Worm (Caenorhabditis elegans): ENCODE data around the gene C07A9.12.

The C07A9.12 gene

DNA sequence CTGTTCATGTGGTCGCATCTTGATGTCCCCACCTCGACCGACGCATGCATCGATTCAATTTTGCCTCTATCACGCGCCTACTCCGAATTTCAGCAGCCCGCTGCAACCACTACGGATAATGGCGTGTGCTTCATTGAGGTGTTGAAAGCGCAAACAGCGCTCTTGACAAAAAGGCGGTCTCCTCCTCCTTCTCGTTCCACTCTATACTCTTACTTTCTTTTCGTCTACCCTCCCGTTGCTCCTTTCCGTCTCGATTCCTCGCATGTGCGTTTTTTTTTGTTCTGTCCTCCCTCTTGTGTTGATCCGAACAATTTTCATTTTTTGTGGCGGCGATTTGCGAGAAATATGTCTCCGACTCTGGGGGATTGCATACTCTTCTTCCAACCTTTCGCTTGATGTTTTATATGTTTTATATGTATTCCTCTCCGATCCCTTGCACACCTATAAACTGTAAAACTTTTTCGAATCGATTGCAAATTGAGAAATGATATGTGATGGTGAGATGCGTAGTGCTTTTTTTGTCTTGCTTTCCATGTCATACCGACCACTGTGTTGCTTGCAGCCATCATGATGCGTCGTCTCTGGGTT lies 24.6 kb downstream of the C07A9.12 start:
- peak; percentile 51 for TF ChIP-seq lin-14 (GFP tag; optimal IDR thresholded peaks at IDR 0.05)
- TF ChIP-seq ceh-82 (tag; optimal IDR thresholded peaks at IDR 0.05) = peak in 2 of 3 experiments; percentile 13 to 18
- no peak for TF ChIP-seq egl-13 (tag; optimal IDR thresholded peaks at IDR 0.05)
- peak; percentile 49 for TF ChIP-seq blmp-1 (tag; optimal IDR thresholded peaks at IDR 0.05)
- TF ChIP-seq fkh-8 (tag; optimal IDR thresholded peaks at IDR 0.05) = peak; percentile 49
- no peak for TF ChIP-seq sptf-1 (tag; optimal IDR thresholded peaks at IDR 0.05)
- peak; percentile 40 for TF ChIP-seq mep-1 (tag; optimal IDR thresholded peaks at IDR 0.05)

DNA sequence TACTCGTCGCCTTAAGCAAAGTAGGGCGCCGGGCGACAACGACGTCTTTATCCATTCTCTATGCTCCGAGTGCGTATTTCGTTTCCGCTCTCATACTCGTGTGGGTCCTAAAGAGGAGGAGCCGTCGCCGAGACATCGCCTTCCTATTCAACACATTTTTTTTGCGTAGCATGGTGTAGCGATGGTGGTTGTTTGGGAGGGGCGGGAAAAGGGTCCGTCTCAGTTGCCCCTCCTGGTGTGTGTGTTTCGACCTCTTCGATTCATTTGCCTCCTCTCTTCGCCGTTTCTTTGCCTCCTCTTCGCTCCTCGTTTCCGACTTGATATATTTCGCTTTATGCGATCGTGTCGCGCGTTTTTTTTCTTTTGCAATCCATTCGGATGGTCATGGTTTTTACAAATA lies 25.5 kb downstream of the C07A9.12 start:
- TF ChIP-seq mef-2 (tag; optimal IDR thresholded peaks at IDR 0.05) (no peak), unc-98 (GFP tag; IDR thresholded peaks at IDR 0.05) (no peak), egl-13 (tag; optimal IDR thresholded peaks at IDR 0.05) (no peak), nhr-47 (tag; optimal IDR thresholded peaks at IDR 0.05) (peak; percentile 0), fkh-8 (tag; optimal IDR thresholded peaks at IDR 0.05) (no peak), ceh-82 (tag; optimal IDR thresholded peaks at IDR 0.05) (peak in 1 of 3 experiments; percentile 23), rnt-1 (tag; optimal IDR thresholded peaks at IDR 0.05) (no peak), lin-14 (GFP tag; optimal IDR thresholded peaks at IDR 0.05) (peak; percentile 62), blmp-1 (tag; optimal IDR thresholded peaks at IDR 0.05) (no peak)

- TF ChIP-seq unc-30 (tag; optimal IDR thresholded peaks at IDR 0.05) (no peak), lin-14 (GFP tag; optimal IDR thresholded peaks at IDR 0.05) (peak; percentile 43), efl-1 (optimal IDR thresholded peaks at IDR 0.05) (no peak), efl-1 (GFP tag; optimal IDR thresholded peaks at IDR 0.05 in 1 of 2) (peak in 1 of 2 experiments; percentile 14), elt-3 (tag; optimal IDR thresholded peaks at IDR 0.05) (peak in 1 of 6 experiments; percentile 13), lin-35 (GFP tag; optimal IDR thresholded peaks at IDR 0.05) (peak in 1 of 2 experiments; percentile 36), blmp-1 (tag; optimal IDR thresholded peaks at IDR 0.05) (peak; percentile 19)
Measured at ce11 chrIII:9700114-9700690, 27.1 kb downstream of the C07A9.12 start.

DNA sequence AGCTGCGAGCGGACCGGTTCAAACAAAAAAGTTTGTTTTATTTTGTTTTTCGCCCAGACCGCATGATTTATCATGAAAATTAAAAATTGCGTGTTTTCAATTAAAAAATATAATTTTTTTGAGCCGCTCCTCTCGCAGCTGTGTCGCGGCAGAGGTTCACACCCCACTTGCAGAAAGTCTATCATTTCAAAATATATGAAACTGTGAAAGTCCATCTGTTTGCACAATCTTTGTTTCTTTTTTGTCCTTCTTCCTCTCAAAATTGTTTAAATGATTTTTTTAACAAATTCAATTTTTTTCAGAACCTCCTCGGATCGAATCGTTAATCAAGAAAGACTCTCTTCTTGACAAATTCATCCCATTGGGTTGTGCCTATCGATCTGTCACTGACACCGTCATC lies 27.8 kb downstream of the C07A9.12 start, which contains the start of gene tlk-1:
Gene tlk-1 (plus strand): TSS at position 301 of the 400 bp plus-strand sequence.
- no peak for TF ChIP-seq sptf-1 (tag; optimal IDR thresholded peaks at IDR 0.05)
- no peak for TF ChIP-seq ceh-88 (GFP tag; IDR thresholded peaks at IDR 0.05)
- TF ChIP-seq ceh-63 (GFP tag; optimal IDR thresholded peaks at IDR 0.05) = no peak
- TF ChIP-seq swsn-7 (tag; optimal IDR thresholded peaks at IDR 0.05) = no peak
- TF ChIP-seq aha-1 (tag; optimal IDR thresholded peaks at IDR 0.05) = no peak
- TF ChIP-seq nhr-85 (tag) = no peak
- TF ChIP-seq F16B12.6 (tag; optimal IDR thresholded peaks at IDR 0.05) = no peak
- no peak for TF ChIP-seq lin-35 (GFP tag; optimal IDR thresholded peaks at IDR 0.05)
- TF ChIP-seq pqm-1 (tag; optimal IDR thresholded peaks at IDR 0.05) = no peak
- no peak for TF ChIP-seq dpl-1 (GFP tag; optimal IDR thresholded peaks at IDR 0.05)
- TF ChIP-seq zag-1 (tag; optimal IDR thresholded peaks at IDR 0.05) = no peak
- no peak for TF ChIP-seq ets-5 (GFP tag; IDR thresholded peaks at IDR 0.05)
- TF ChIP-seq tlp-1 (tag; optimal IDR thresholded peaks at IDR 0.05) = no peak
- no peak for TF ChIP-seq elt-2 (tag; optimal IDR thresholded peaks at IDR 0.05)
- no peak for TF ChIP-seq mdl-1 (tag; optimal IDR thresholded peaks at IDR 0.05)
- TF ChIP-seq lin-13 (GFP tag; optimal IDR thresholded peaks at IDR 0.05) = no peak
- no peak for TF ChIP-seq mef-2 (tag; optimal IDR thresholded peaks at IDR 0.05)
- no peak for TF ChIP-seq tbx-2 (tag; optimal IDR thresholded peaks at IDR 0.05)
- no peak for TF ChIP-seq fkh-10 (GFP tag; optimal IDR thresholded peaks at IDR 0.05)

- peak in 1 of 2 experiments; percentile 29 for TF ChIP-seq lin-35 (GFP tag; optimal IDR thresholded peaks at IDR 0.05)
- peak; percentile 45 for TF ChIP-seq fkh-10 (GFP tag; optimal IDR thresholded peaks at IDR 0.05)
- peak; percentile 36 for TF ChIP-seq blmp-1 (tag; optimal IDR thresholded peaks at IDR 0.05)
- TF ChIP-seq lin-15B (tag; optimal IDR thresholded peaks at IDR 0.05) = no peak
- no peak for TF ChIP-seq efl-3 (GFP tag; optimal IDR thresholded peaks at IDR 0.05)
- peak in 1 of 2 experiments; percentile 1 for TF ChIP-seq efl-1 (optimal IDR thresholded peaks at IDR 0.05)
- peak in 1 of 2 experiments; percentile 73 for TF ChIP-seq efl-1 (GFP tag; optimal IDR thresholded peaks at IDR 0.05 in 1 of 2)
- peak; percentile 17 for TF ChIP-seq rnt-1 (tag; optimal IDR thresholded peaks at IDR 0.05)
- peak; percentile 36 for TF ChIP-seq nhr-71 (tag; optimal IDR thresholded peaks at IDR 0.05)
- peak; percentile 1 for TF ChIP-seq snu-23 (GFP tag; optimal IDR thresholded peaks at IDR 0.05)
- TF ChIP-seq nhr-84 (tag; optimal IDR thresholded peaks at IDR 0.05) = no peak
- peak; percentile 91 for TF ChIP-seq lin-14 (GFP tag; optimal IDR thresholded peaks at IDR 0.05)
- TF ChIP-seq mep-1 (tag; optimal IDR thresholded peaks at IDR 0.05) = peak; percentile 7
- peak in 1 of 2 experiments; percentile 19 for TF ChIP-seq mdl-1 (tag; optimal IDR thresholded peaks at IDR 0.05)
- TF ChIP-seq skn-1 (tag; optimal IDR thresholded peaks at IDR 0.05) = peak; percentile 1
- peak; percentile 71 for TF ChIP-seq nhr-85 (tag)
- no peak for TF ChIP-seq tlp-1 (tag; optimal IDR thresholded peaks at IDR 0.05)
- TF ChIP-seq pag-3 (tag; optimal IDR thresholded peaks at IDR 0.05; ENCODE audit: borderline replicate concordance, insufficient read depth) = peak; percentile 30
- peak in 1 of 6 experiments; percentile 43 for TF ChIP-seq elt-3 (tag; optimal IDR thresholded peaks at IDR 0.05)
Measured at ce11 chrIII:9698635-9699396, 28.5 kb downstream of the C07A9.12 start.
